Fruit fly (Drosophila melanogaster) whole organism, larva: ENCODE measurements around the gene Tom.

Experiments
- noc ChIP-seq: fragments of 200-800 bp; sonication (Bioruptor generic); optimal IDR thresholded peaks from 3 replicates; lab custom pipeline; 2019; ENCODE audit warnings: missing biosample characterization, mild to moderate bottlenecking, missing genetic modification characterization, moderate library complexity

The Tom gene

DNA sequence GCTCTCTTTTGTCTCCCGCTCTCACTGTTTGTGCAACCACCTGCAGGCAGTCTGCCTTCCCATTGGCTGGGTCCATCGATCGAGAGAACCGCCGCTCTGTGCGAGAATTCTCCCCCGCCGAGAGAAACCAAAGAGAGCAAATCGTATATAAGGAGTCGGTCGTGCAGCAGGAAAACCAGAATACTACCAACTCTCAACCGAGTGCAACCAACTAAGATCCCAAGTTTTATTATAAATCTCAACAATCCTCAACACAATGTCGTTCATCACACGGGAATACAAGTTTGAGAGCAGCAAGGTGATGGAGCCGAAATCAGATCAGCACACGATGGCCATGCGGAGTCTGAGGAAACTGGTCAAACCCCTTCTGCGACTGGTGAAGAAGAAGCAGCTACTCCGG lies at the start of gene Tom:
Gene Tom, plus strand, starts transcription at position 174 of the 400 bp plus-strand sequence.
- no peak for TF ChIP-seq noc (tag; lab: Kevin White, UChicago)

DNA sequence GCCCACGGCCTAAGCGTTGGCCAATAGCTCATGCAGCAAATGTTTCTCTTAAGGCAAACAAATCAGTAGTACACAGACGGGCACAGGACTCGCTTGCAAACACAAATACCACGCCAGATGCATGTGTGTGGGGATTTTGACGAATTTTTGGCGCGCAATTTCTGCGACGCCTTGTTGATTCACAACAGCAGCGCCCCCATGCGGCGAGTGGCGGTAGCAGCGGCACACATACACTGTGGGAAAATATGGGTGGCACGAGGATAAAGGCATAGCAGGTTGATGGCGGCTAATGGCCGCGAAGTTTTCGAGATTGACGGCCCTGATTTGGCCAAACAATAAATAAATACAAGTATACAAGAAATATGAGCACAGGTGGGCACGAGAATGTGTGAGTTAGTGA lies 43.5 kb upstream of the Tom start:
- no peak for TF ChIP-seq noc (tag; lab: Kevin White, UChicago)

DNA sequence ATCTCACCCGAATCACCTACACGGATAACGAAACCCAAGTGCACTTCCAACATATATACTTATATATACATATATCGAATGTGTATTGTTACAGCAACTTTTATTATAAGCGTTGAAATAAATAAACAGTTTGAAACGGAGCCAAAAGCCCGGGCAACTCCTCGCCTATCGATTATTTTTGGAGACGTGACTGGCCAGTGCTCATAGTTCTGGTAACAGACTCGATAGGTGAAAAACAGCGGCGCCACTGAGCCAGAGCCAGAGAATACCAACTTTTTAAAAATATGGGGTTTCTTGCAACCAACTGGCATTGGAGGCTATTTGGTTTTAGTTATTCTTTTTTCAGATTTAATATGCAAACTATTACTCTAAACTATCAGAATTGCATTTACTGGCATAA lies 26.4 kb upstream of the Tom start:
- TF ChIP-seq noc (tag; lab: Kevin White, UChicago), result no peak

DNA sequence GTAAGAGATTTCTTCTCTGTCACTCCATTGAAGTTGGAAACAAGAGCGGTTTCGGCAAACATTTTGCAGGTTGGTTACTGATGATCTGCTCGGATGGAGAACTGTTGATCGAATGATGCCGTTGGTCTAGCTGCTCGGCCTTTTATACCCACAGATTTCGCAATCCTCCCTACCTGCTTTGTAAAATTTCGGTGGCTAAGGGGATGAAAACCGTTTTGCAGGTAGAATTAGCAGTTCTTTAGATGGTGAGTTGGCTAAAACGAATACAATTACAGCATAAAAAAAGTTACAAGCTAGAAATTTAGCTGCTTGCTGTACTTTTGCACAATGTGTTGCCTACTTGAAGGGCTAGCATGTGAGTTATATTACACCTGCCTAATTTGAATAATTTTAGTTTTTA lies 24.9 kb upstream of the Tom start, which contains the start of gene CG13465:
Gene CG13465, minus strand, starts transcription at position 101 of the 400 bp plus-strand sequence.
- TF ChIP-seq noc (tag; lab: Kevin White, UChicago), result no peak

DNA sequence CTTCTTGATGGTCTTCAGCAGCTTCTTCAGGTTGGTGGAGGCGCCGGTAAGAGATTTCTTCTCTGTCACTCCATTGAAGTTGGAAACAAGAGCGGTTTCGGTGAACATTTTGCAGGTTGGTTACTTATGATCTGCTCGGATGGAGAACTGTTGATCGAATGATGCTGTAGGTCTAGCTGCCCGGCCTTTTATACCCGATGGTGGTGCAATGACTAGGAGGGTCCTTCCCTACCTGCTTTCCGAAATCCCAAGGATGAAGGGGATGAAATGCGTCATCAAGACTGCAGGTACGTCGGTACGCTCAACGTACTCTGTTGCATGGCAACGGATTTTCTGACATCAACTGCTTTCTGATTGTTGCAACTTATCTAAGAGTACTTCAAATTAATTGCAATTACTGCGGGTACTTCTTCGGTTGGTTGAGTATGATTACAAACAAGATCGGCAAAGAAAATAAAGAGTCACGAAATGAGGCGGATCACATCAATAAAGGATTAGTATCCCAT lies 23.1 kb upstream of the Tom start, which contains the start of gene BobA:
Gene BobA, minus strand, starts transcription at position 165 of the 506 bp plus-strand sequence.
- no peak for TF ChIP-seq noc (tag; lab: Kevin White, UChicago)

DNA sequence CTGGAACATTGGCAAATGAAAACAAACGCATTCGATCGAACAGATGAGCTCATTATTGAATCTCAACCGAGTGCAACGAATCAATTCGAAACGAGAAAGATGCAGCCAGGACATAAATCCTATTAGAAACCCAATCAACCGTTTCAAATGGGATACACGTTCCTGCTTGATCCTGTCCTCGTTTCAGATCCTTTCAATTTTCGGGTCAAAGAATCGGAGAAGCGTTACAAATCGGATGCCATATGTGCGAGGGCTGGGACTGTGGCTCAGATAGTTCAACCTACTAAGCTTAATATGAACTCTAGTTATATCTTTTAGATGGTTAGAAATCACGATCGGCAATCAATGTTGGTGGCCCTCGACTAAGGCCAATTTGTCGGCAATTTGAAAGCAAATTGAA lies 19.2 kb upstream of the Tom start:
- TF ChIP-seq noc (tag; lab: Kevin White, UChicago), result no peak

DNA sequence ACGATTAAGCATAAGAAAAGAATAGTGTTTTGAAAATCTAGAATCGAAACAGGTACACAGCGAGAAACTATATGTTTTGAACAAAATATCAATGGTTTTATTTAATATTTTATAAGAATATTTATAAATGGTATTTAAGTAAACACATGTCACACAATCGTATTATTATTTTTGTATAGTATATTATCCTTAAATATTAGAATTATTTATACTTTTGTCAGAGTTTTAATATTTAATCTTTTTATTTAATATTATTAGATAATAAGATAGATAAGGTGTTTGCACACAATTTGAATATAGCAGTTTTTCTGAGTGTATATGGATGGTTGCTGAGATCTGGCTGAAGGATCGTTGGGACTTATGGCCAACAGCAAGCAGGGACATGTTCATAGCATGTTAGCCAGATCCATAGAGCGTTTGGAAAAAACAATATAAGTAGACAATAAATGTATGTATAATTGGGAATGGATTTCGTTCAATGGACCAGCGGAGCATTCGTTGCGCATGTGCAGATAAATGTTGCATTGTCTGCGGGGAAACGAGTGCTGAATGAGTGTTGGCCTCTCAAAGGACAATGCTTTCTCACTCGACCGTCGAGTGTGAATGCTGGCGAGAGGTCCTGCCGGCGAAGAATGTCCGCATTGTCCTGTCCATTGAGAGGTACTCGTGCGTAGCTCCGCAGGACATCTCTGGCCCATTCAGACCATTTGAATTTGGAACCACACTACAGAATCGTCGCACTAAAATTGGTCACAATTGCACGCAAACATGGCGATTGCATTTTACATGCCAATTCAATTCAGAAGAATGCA lies 16.1 kb upstream of the Tom start:
- TF ChIP-seq noc (tag; lab: Kevin White, UChicago), result no peak

DNA sequence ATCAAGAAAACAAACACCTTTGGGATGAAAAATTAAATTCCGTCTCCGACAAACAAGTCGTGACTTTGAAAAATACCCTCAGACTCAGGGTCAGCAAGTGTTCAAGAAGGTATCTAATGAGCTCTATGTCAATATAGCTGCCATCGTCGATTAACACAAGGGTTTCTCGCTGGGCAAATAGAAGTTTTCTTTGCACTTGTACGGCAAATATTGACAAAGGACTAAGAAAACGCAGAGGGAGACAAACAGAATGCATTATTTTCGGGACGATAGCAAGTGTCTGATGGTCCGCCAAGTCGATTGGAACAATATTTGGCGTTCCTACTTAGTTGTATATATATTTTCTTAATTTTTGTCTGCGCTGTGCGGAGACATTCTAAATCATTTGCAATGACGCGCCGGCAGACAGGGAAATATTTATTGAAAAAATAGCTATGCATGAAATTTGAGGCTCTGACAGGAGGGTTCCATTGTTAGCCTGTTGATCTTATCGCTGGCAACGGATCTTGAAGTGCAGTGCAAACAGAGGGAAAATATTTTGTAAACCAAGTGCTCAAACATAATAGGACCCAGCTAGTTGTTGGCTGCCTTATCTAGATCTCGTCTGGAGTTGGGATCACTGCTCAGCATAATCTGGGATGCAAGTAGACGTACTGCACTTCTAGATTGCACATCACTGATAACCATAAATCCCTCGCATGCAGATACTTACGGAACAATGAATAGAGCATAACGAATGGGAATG lies 12.7 kb upstream of the Tom start:
- TF ChIP-seq noc (tag; lab: Kevin White, UChicago), result no peak

DNA sequence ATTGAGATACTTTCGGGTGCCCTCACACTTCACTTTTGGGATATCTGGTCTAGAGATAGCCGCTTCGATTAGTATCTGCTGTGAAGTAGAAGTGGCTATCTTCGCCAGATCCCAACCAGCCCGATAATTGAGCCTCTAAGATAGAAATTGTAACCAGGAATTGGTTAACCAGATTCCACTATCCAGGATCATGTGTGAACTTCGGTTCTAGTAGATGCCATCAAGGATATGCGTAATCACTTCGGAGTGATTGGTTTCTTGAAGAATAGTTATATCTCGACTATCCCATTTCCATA lies 12.2 kb upstream of the Tom start:
- no peak for TF ChIP-seq noc (tag; lab: Kevin White, UChicago)

DNA sequence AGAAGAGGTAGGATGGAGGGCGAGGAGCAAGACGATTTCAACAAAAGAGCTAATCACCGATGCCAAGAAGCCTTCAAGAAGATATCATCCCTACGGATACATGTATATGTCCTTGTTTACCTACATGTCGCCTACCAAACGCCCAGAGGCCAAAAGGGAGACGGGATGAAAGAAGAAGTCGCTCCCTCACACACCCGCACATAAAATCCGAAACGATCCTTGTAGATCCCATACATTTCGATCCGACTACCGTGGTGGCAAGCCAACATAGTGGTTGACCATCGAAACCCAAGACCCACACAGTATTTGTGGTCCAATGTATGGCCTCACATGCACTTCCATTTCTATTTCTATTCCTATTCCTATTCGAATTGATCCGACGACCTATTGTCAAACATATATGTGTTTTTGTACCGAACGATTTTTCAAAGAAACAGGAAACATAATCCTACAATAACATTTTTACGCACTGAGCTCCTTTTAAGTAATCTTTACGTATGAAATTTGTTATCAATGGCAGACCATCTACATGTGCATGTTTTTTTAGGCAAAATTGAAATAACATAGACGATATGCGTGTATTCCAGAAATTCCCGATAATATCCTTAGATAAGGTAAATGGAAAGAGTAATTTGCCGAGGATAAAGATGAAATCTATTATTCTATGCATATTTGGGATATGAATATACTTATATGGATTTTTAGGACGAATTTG lies 10.4 kb upstream of the Tom start:
- TF ChIP-seq noc (tag; lab: Kevin White, UChicago), result no peak

DNA sequence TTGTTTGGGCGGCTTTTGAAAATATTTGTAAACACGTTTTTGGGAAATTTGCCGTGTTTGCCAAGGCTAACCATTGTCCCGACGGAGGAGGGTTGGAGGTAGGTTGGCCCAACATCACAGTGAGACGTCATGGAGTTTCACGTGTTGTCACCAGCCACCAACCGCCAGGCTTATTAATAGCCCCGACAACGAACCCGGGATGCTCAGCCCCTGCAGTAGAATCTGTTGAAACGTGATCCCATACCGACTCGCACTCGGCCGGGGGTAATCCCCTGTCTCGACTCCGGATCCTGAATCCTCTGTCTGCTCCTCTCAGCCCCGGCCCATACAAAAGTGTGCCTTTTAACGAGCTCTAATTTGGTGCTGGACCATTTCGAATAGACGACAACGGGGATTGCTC lies 8.6 kb upstream of the Tom start:
- no peak for TF ChIP-seq noc (tag; lab: Kevin White, UChicago)

DNA sequence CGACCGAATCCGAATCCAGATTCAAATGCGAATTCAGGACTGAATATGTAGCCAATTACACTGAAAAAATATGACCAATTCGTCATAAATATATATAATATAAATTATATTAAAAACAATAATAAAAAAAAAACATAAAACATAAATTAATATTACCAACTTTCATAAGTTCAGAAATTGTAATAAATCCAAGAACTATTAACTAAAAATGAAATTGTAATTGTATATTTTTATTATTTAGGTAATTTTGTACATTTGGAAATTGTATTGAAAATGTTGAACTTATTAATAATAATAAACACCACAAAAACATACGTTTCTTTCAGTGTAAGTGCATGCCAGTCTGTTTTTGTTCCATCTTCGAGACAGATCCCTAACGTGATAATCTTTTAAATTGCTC lies 8.1 kb upstream of the Tom start:
- TF ChIP-seq noc (tag; lab: Kevin White, UChicago), result no peak

DNA sequence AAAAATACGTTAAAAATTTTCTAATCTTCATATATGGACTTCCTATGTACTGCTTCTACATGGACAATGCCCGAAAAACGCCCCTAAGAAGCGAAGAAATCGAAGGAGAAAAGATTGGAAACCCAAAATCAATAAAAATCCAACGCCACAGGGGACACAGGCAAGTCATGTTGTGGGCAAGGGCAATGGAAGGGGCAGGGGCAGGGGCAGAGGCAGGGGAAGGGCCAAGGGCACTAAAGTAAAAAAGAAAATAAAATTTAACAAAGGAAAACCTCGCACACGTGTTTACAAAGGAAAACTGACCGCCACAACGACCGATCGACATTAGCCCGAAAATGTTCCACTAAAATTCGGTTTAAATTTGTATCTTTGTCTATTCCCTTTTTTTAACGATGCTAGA lies 6.4 kb upstream of the Tom start:
- no peak for TF ChIP-seq noc (tag; lab: Kevin White, UChicago)

DNA sequence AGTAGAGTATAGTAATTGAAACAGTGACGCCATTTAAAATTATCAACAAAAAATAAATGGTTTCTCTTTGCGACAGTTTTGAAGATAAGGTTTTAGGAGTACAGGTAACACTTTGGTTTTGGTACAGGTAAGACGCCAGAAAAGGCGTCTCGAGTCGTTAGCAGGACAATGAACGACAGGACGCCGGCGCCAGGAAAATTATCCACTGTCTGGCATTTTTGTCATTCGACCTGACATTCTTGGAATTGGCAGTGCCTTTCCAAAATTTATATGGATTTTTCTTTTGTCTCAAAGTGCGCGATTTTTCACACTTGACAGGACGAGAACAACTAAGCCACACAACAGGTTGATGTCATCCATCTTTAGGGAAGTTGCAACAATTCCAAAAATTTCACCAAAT lies 4.3 kb upstream of the Tom start:
- no peak for TF ChIP-seq noc (tag; lab: Kevin White, UChicago)

DNA sequence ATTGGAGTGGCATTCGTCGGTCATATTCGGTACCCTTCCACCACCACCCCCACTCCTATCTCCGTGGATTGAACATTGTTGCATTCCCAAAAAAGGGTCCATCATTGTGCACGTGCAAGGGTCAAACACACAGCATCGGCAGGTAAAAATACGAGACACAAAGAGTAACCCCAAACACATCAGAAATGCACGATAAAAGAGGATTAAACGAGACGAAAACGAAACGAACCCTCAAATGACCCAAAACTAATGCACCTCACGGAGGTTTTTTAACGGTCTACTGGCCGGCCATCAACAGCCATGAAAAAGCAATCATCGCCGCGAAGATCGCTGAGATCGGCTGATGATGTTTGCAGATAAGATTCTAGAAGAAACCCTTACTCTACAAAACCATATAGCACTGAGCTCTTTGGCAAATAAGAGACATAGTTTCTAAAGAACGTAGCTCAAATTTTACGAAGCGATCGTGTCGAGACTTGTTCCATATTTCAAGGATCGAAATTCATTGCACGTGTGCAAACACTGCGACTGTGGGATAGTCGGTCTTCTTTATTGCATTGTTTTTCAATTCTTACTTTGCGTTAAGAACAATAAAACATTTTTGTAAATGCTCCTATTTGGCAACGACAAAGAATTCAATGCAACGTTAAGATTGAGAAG lies 2.8 kb upstream of the Tom start:
- no peak for TF ChIP-seq noc (tag; lab: Kevin White, UChicago)
